Fruit fly (Drosophila melanogaster) whole organism, pupa: ENCODE measurements around the gene CG9727.

Experiments
- CG10348 ChIP-seq: fragments of 200-800 bp; sonication (Bioruptor generic); IDR thresholded peaks from 2 replicates; pipeline ENCODE4 v1.3.6; 2022; ENCODE audit warnings: missing biosample characterization, missing genetic modification characterization
- CG12605 ChIP-seq: fragments of 200-800 bp; sonication (Bioruptor generic); IDR thresholded peaks from 2 replicates; pipeline ENCODE4 v1.3.6; 2022; ENCODE audit warnings: missing biosample characterization, missing genetic modification characterization
- CG13204 ChIP-seq: fragments of 200-800 bp; sonication (Bioruptor generic); optimal IDR thresholded peaks from 2 replicates; lab custom pipeline; 2018; ENCODE audit warnings: missing biosample characterization, mild to moderate bottlenecking, missing genetic modification characterization, moderate library complexity
- CG14655 ChIP-seq: fragments of 200-800 bp; sonication (Bioruptor generic); optimal IDR thresholded peaks from 3 replicates; lab custom pipeline; 2017; ENCODE audit warnings: mild to moderate bottlenecking, missing biosample characterization, missing genetic modification reagents, missing genetic modification characterization
- CG15710 ChIP-seq: fragments of 200-800 bp; sonication (Bioruptor generic); optimal IDR thresholded peaks from 2 replicates; lab custom pipeline; 2018; ENCODE audit warnings: missing biosample characterization, mild to moderate bottlenecking, missing genetic modification characterization, moderate library complexity
- CG17806 ChIP-seq: fragments of 200-800 bp; sonication (Bioruptor generic); optimal IDR thresholded peaks from 2 replicates; lab custom pipeline; 2018; ENCODE audit warnings: missing biosample characterization, mild to moderate bottlenecking, missing genetic modification characterization, moderate library complexity
- CG32121 ChIP-seq: fragments of 200-800 bp; sonication (Bioruptor generic); IDR thresholded peaks from 2 replicates; pipeline ENCODE4 v1.3.6; 2022; ENCODE audit warnings: missing biosample characterization, missing genetic modification characterization
- CG34367 ChIP-seq: fragments of 200-800 bp; sonication (Bioruptor generic); optimal IDR thresholded peaks from 2 replicates; lab custom pipeline; 2018; ENCODE audit warnings: missing biosample characterization, mild to moderate bottlenecking, missing genetic modification characterization
- CG4496 ChIP-seq: fragments of 200-800 bp; sonication (Bioruptor generic); IDR thresholded peaks from 3 replicates; pipeline ENCODE4 v1.3.6; 2022; ENCODE audit warnings: missing biosample characterization, missing genetic modification characterization
- CG8159 ChIP-seq: fragments of 200-800 bp; sonication (Bioruptor generic); optimal IDR thresholded peaks from 3 replicates; lab custom pipeline; 2018; ENCODE audit warnings: missing biosample characterization, mild to moderate bottlenecking, missing genetic modification characterization, moderate library complexity
- CG8301 ChIP-seq: fragments of 200-800 bp; sonication (Bioruptor generic); optimal IDR thresholded peaks from 2 replicates; lab custom pipeline; 2018; ENCODE audit warnings: missing biosample characterization, mild to moderate bottlenecking, missing genetic modification characterization
- CG9948 ChIP-seq: fragments of 200-800 bp; sonication (Bioruptor generic); optimal IDR thresholded peaks from 2 replicates; lab custom pipeline; 2018; ENCODE audit warnings: missing biosample characterization, mild to moderate bottlenecking, missing genetic modification characterization, moderate library complexity
- D1 ChIP-seq: fragments of 200-800 bp; sonication (Bioruptor generic); optimal IDR thresholded peaks from 2 replicates; lab custom pipeline; 2018; ENCODE audit warnings: missing biosample characterization, mild to moderate bottlenecking, missing genetic modification characterization, moderate library complexity
- EcR ChIP-seq: fragments of 200-800 bp; sonication (Bioruptor generic); optimal IDR thresholded peaks from 3 replicates; lab custom pipeline; 2019; ENCODE audit warnings: missing biosample characterization, missing genetic modification characterization, mild to moderate bottlenecking, moderate library complexity, missing genetic modification reagents
- Ets98B ChIP-seq: fragments of 200-800 bp; sonication (Bioruptor generic); IDR thresholded peaks from 2 replicates; pipeline ENCODE4 v1.3.6; 2022; ENCODE audit warnings: missing biosample characterization, missing genetic modification characterization
- Pif1A ChIP-seq: fragments of 200-800 bp; sonication (Bioruptor generic); optimal IDR thresholded peaks from 3 replicates; lab custom pipeline; 2016; ENCODE audit warnings: missing biosample characterization, missing genetic modification characterization
- Pif1B ChIP-seq: fragments of 200-800 bp; sonication (Bioruptor generic); optimal IDR thresholded peaks from 3 replicates; lab custom pipeline; 2016; ENCODE audit warnings: missing biosample characterization, missing genetic modification characterization
- Snoo ChIP-seq: fragments of 200-800 bp; sonication (Bioruptor generic); optimal IDR thresholded peaks from 3 replicates; lab custom pipeline; 2017; ENCODE audit warnings: missing biosample characterization, mild to moderate bottlenecking, missing genetic modification characterization, inconsistent platforms
- fd96Ca ChIP-seq: fragments of 200-800 bp; sonication (Bioruptor generic); IDR thresholded peaks from 3 replicates; pipeline ENCODE4 v1.3.6; 2022; ENCODE audit warnings: missing biosample characterization, missing genetic modification characterization
- gl ChIP-seq: fragments of 200-800 bp; sonication (Bioruptor generic); optimal IDR thresholded peaks from 2 replicates; lab custom pipeline; 2018; ENCODE audit warnings: missing biosample characterization, mild to moderate bottlenecking, missing genetic modification characterization
- rn ChIP-seq: fragments of 200-800 bp; sonication (Bioruptor generic); IDR thresholded peaks from 2 replicates; pipeline ENCODE4 v1.3.6; 2022; ENCODE audit warnings: missing biosample characterization, missing genetic modification characterization

The CG9727 gene

dm6 chr3R:6474430-6474829, 18.0 kb upstream of the CG9727 start:
- TF ChIP-seq rn (GFP tag; lab: Robert Waterston, UW) (no peak), CG12605 (GFP tag; lab: Robert Waterston, UW) (peak; percentile 16; the same call in 1 of the 2 replicates), CG10348 (GFP tag; lab: Robert Waterston, UW) (no peak), CG4496 (GFP tag; lab: Robert Waterston, UW) (0 out of 3 replicates have a peak, but pooled peaks have one; percentile 17), CG8159 (tag; lab: Kevin White, UChicago) (no peak)
- TF ChIP-seq, all 21 proteins: peak for 2

dm6 chr3R:6468351-6468685, 11.8 kb upstream of the CG9727 start, which contains the start of gene Neurochondrin:
Neurochondrin (plus strand) TSS chr3R:6468437.
- TF ChIP-seq Pif1B (no peak), CG9948 (tag; lab: Kevin White, UChicago) (no peak), CG12605 (GFP tag; lab: Robert Waterston, UW) (0 out of 2 replicates have a peak, but pooled peaks have one; percentile 4), CG8159 (tag; lab: Kevin White, UChicago) (no peak), Pif1A (GFP tag; lab: Kevin White, UChicago) (no peak)
- TF ChIP-seq, all 21 proteins: peak for 1

dm6 chr3R:6467646-6468350, 11.3 kb upstream of the CG9727 start:
- TF ChIP-seq gl (tag; lab: Kevin White, UChicago) (no peak), CG12605 (GFP tag; lab: Robert Waterston, UW) (0 out of 2 replicates have a peak, but pooled peaks have one; percentile 8), fd96Ca (GFP tag; lab: Robert Waterston, UW) (no peak), CG13204 (GFP tag; lab: Kevin White, UChicago) (no peak), CG8301 (tag; lab: Kevin White, UChicago) (peak; percentile 55), CG4496 (GFP tag; lab: Robert Waterston, UW) (no peak), rn (GFP tag; lab: Robert Waterston, UW) (no peak), CG32121 (GFP tag; lab: Robert Waterston, UW) (no peak), CG14655 (GFP tag; lab: Kevin White, UChicago) (peak; percentile 73), Pif1A (GFP tag; lab: Kevin White, UChicago) (no peak), CG34367 (tag; lab: Kevin White, UChicago) (no peak)
- TF ChIP-seq, all 21 proteins: peak for 3

- TF ChIP-seq CG34367 (tag; lab: Kevin White, UChicago), result no peak
- TF ChIP-seq gl (tag; lab: Kevin White, UChicago), result no peak
These were observed 6.5 kb upstream of the CG9727 start for dm6 chr3R:6462978-6463377.

- TF ChIP-seq CG13204 (GFP tag; lab: Kevin White, UChicago), result no peak
- no peak for TF ChIP-seq Pif1A (GFP tag; lab: Kevin White, UChicago)
These were observed 4.2 kb upstream of the CG9727 start for dm6 chr3R:6460589-6461141.

- TF ChIP-seq Pif1A (GFP tag; lab: Kevin White, UChicago) (no peak), Snoo (peak; percentile 46), CG32121 (GFP tag; lab: Robert Waterston, UW) (peak; percentile 26; the same call in 1 of the 2 replicates), gl (tag; lab: Kevin White, UChicago) (peak; percentile 30), CG4496 (GFP tag; lab: Robert Waterston, UW) (peak; percentile 76)
These were observed 547 bp upstream of the CG9727 start, which contains the start of gene Zif for dm6 chr3R:6457055-6457391. Zif (plus strand) TSS chr3R:6457088.

dm6 chr3R:6436643-6437042, 19.8 kb downstream of the CG9727 start:
- TF ChIP-seq Pif1A (GFP tag; lab: Kevin White, UChicago), result no peak
- no peak for TF ChIP-seq CG15710
- TF ChIP-seq CG34367 (tag; lab: Kevin White, UChicago), result no peak
- TF ChIP-seq Ets98B (GFP tag; lab: Robert Waterston, UW), result no peak
- no peak for TF ChIP-seq gl (tag; lab: Kevin White, UChicago)
- TF ChIP-seq D1 (tag; lab: Kevin White, UChicago), result no peak
- no peak for TF ChIP-seq rn (GFP tag; lab: Robert Waterston, UW)
- TF ChIP-seq CG17806 (tag; lab: Kevin White, UChicago), result no peak
- no peak for TF ChIP-seq CG10348 (GFP tag; lab: Robert Waterston, UW)
- TF ChIP-seq CG13204 (GFP tag; lab: Kevin White, UChicago), result no peak
- TF ChIP-seq Pif1B, result no peak
- no peak for TF ChIP-seq CG9948 (tag; lab: Kevin White, UChicago)
- TF ChIP-seq Snoo, result no peak
- no peak for TF ChIP-seq CG4496 (GFP tag; lab: Robert Waterston, UW)
- TF ChIP-seq CG8159 (tag; lab: Kevin White, UChicago), result no peak
- TF ChIP-seq CG14655 (GFP tag; lab: Kevin White, UChicago), result no peak
- no peak for TF ChIP-seq CG12605 (GFP tag; lab: Robert Waterston, UW)
- TF ChIP-seq EcR (GFP tag; lab: Kevin White, UChicago), result no peak
